Worm (Caenorhabditis elegans) whole organism, L2 larva: ENCODE results near the gene dap-3.

Experiments used
- ceh-82 ChIP-seq: fragments of 150-350 bp; optimal IDR thresholded peaks from 2 replicates; lab custom pipeline; 2014; ENCODE audit warnings: missing biosample characterization, missing genetic modification characterization
- lin-13 ChIP-seq: fragments of 150-350 bp; optimal IDR thresholded peaks from 2 replicates; lab custom pipeline; 2014; ENCODE audit warnings: missing biosample characterization, missing genetic modification reagents, missing genetic modification characterization
- mab-5 ChIP-seq: fragments of 150-350 bp; optimal IDR thresholded peaks from 2 replicates; lab custom pipeline; 2014; ENCODE audit warnings: missing biosample characterization, missing genetic modification characterization
- unc-39 ChIP-seq: fragments of 150-350 bp; optimal IDR thresholded peaks from 2 replicates; lab custom pipeline; 2014; ENCODE audit warnings: missing biosample characterization, missing genetic modification characterization
- unc-55 ChIP-seq: fragments of 150-350 bp; sonication (generic microtip); optimal IDR thresholded peaks from 3 replicates; lab custom pipeline; 2014; ENCODE audit warnings: missing biosample characterization, missing genetic modification reagents, missing genetic modification characterization

DNA sequence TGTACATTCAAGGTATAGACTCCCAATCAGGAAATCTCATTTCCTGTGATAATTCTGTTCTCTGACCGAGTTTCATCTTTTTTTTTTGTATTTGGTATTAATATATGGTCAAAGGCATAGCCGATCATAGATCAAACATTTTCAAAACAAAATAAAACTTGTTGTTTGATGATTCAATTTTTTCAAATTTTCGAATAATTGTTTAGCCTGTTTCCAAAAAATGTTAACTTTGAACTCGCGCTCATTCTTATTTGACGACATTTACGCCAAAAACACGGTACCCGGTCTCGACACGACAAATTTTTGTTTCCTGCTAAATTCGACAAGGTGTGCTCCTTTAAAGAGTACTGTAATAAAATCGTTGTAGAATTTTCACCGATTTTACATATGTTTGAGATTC is 27.9 kb downstream of the dap-3 start:
- TF ChIP-seq mab-5 (tag; lab: Kevin White, UChicago) (no peak), unc-55 (no peak), lin-13 (GFP tag; lab: Kevin White, UChicago) (no peak), unc-39 (tag; lab: Kevin White, UChicago) (no peak), ceh-82 (tag; lab: Kevin White, UChicago) (no peak)
